Worm (Caenorhabditis elegans): ENCODE results near the gene W03C9.8.

DNA sequence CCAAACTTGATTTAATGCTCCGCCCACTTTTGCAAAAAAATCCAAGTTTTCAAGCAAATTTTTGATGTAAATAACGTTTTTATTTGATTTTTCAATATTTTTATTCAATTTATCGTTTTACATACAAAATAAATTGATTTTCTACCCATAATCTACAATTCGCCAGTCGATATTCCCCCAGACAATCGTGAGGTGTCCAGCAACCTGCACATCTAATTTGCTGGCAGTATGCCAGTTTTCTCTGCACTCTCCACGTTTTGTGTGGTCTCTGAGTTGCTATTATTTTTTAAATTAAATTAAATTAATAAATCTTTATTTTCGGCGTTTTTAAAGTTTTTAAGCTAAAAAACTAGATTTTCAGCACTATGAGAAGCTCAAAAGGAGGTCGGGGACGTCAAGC is 31.6 kb downstream of the W03C9.8 start:
- TF ChIP-seq tbx-2 (tag; optimal IDR thresholded peaks at IDR 0.05) (peak; percentile 79), pha-4 (tag; optimal IDR thresholded peaks at IDR 0.05) (no peak), ref-2 (tag; optimal IDR thresholded peaks at IDR 0.05) (no peak), ceh-34 (tag; optimal IDR thresholded peaks at IDR 0.05) (peak; percentile 47), K09A11.1 (tag; optimal IDR thresholded peaks at IDR 0.05; ENCODE audit: insufficient read depth) (no peak), fkh-10 (GFP tag; optimal IDR thresholded peaks at IDR 0.05) (no peak), sox-4 (tag; optimal IDR thresholded peaks at IDR 0.05) (no peak), T23F11.4 (GFP tag; optimal IDR thresholded peaks at IDR 0.05) (no peak), gmeb-2 (tag; optimal IDR thresholded peaks at IDR 0.05) (peak; percentile 7), dmd-4 (tag; optimal IDR thresholded peaks at IDR 0.05; ENCODE audit: borderline replicate concordance) (no peak), fax-1 (tag; optimal IDR thresholded peaks at IDR 0.05) (peak; percentile 47), nhr-11 (tag; optimal IDR thresholded peaks at IDR 0.05) (no peak), elt-4 (tag; optimal IDR thresholded peaks at IDR 0.05) (no peak)
